Worm (Caenorhabditis elegans) whole organism, early embryonic: ENCODE results near the gene C55A1.7.
"Not testable (repeated sequence)": the region's sequence is repeated elsewhere in the genome, so short reads cannot be mapped to it uniquely, and the experiment has no call there.

Experiments
- B0310.2 ChIP-seq: sonication (generic microtip); optimal IDR thresholded peaks from 2 replicates; lab custom pipeline; 2016; ENCODE audit warnings: mild to moderate bottlenecking, missing genetic modification characterization, missing compliant biosample characterization
- F13C5.2 ChIP-seq: sonication (generic microtip); optimal IDR thresholded peaks from 2 replicates; lab custom pipeline; 2017; ENCODE audit warnings: mild to moderate bottlenecking, missing genetic modification characterization, inconsistent platforms, missing compliant biosample characterization
- aly-1 ChIP-seq: sonication (generic microtip); optimal IDR thresholded peaks from 2 replicates; lab custom pipeline; 2016; ENCODE audit warnings: missing genetic modification characterization, missing compliant biosample characterization
- ama-1 ChIP-seq: fragments of 150-350 bp; optimal IDR thresholded peaks from 2 replicates; lab custom pipeline; 2014
- ceh-13 ChIP-seq: fragments of 200-800 bp; sonication (Bioruptor generic); optimal IDR thresholded peaks from 2 replicates; lab custom pipeline; 2018; ENCODE audit warnings: mild to moderate bottlenecking, missing genetic modification characterization, missing compliant biosample characterization
- ceh-36 ChIP-seq: sonication (generic microtip); optimal IDR thresholded peaks from 2 replicates; lab custom pipeline; 2016; ENCODE audit warnings: missing genetic modification characterization, inconsistent platforms, missing compliant biosample characterization
- flt-1 ChIP-seq: fragments of 200-800 bp; sonication (Bioruptor generic); IDR thresholded peaks from 2 replicates; pipeline ENCODE4 v1.3.6; 2022; ENCODE audit warnings: missing genetic modification characterization, missing compliant biosample characterization
- scrt-1 ChIP-seq: fragments of 200-800 bp; sonication (Bioruptor generic); IDR thresholded peaks from 2 replicates; pipeline ENCODE4 v1.3.6; 2022; ENCODE audit warnings: missing genetic modification characterization, missing compliant biosample characterization
- tbx-11 ChIP-seq: fragments of 200-800 bp; sonication (Bioruptor generic); IDR thresholded peaks from 2 replicates; pipeline ENCODE4 v1.3.6; 2022; ENCODE audit warnings: missing genetic modification characterization, missing compliant biosample characterization
- tbx-37 ChIP-seq: fragments of 200-800 bp; sonication (Bioruptor generic); conservative IDR thresholded peaks from 2 replicates; pipeline ENCODE4 v1.3.6; 2022; ENCODE audit warnings: missing genetic modification reagents, missing genetic modification characterization, missing compliant biosample characterization

The C55A1.7 gene

DNA sequence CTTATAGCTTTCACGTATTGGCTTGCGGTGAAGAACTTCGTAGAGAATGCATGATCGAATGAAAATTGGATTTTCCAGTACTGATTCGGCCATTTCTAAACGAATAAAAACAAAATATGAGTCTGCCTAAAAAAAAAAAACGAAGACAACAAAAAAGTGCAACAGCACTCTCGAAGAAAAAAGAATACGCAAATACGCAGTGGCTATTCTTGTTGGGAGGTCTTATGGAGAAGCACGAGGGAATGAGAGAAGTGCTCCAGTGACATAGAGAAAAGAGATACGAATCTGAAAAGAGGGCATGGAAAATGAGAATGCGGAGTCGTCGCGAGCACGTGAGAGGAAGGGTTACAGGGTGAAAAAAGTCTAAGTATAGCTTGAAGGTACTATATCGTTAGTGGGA lies 45.2 kb downstream of the C55A1.7 start, which contains the start of gene fbxa-152:
fbxa-152 (minus strand) TSS at position 101 of the 400 bp plus-strand sequence.
- TF ChIP-seq B0310.2 (tag; lab: Kevin White, UChicago), result no peak
- no peak for TF ChIP-seq ceh-13 (GFP tag; lab: Kevin White, UChicago)
- TF ChIP-seq aly-1 (tag; lab: Kevin White, UChicago), result no peak
- no peak for TF ChIP-seq ama-1
- no peak for TF ChIP-seq ceh-36 (tag; lab: Kevin White, UChicago)
- no peak for TF ChIP-seq F13C5.2 (tag; lab: Kevin White, UChicago)
- no peak for TF ChIP-seq tbx-37 (GFP tag; lab: Robert Waterston, UW)
- no peak for TF ChIP-seq scrt-1 (GFP tag; lab: Robert Waterston, UW)

- TF ChIP-seq flt-1 (GFP tag; lab: Robert Waterston, UW); ama-1; tbx-11 (GFP tag; lab: Robert Waterston, UW): not testable (repeated sequence)
Observed at ce11 chrV:15599762-15600161, 47.7 kb downstream of the C55A1.7 start, which contains the start of gene B0391.14. B0391.14 (minus strand) TSS chrV:15599862.
